Worm (Caenorhabditis elegans) whole organism, mixed stage, embryonic: ENCODE results near the gene F41G3.19.

Source experiments
- elt-3 ChIP-seq: fragments of 150-350 bp; optimal IDR thresholded peaks from 2 replicates; lab custom pipeline; 2014; ENCODE audit warnings: missing biosample characterization, missing genetic modification characterization
- ham-2 ChIP-seq: fragments of 200-800 bp; sonication (Bioruptor generic); optimal IDR thresholded peaks from 2 replicates; lab custom pipeline; 2018; ENCODE audit warnings: mild to moderate bottlenecking, missing genetic modification characterization, missing compliant biosample characterization
- lsy-2 ChIP-seq: fragments of 150-350 bp; optimal IDR thresholded peaks from 2 replicates; lab custom pipeline; 2014; ENCODE audit warnings: missing biosample characterization, missing genetic modification characterization
- mab-5 ChIP-seq: fragments of 150-350 bp; optimal IDR thresholded peaks from 2 replicates; lab custom pipeline; 2014; ENCODE audit warnings: missing biosample characterization, missing genetic modification characterization
- nhr-237 ChIP-seq: fragments of 150-350 bp; optimal IDR thresholded peaks from 2 replicates; lab custom pipeline; 2014; ENCODE audit warnings: missing biosample characterization, missing genetic modification characterization
- pha-4 ChIP-seq: fragments of 150-350 bp; optimal IDR thresholded peaks from 2 replicates; lab custom pipeline; 2018; ENCODE audit warnings: missing biosample characterization, missing genetic modification reagents, missing genetic modification characterization
- snpc-4 ChIP-seq: fragments of 150-350 bp; optimal IDR thresholded peaks from 2 replicates; lab custom pipeline; 2014; ENCODE audit warnings: missing biosample characterization, missing genetic modification characterization
- sptf-1 ChIP-seq: sonication (generic microtip); optimal IDR thresholded peaks from 2 replicates; lab custom pipeline; 2017; ENCODE audit warnings: mild to moderate bottlenecking, missing genetic modification characterization, moderate library complexity, missing compliant biosample characterization
- unc-39 ChIP-seq: fragments of 150-350 bp; optimal IDR thresholded peaks from 2 replicates; lab custom pipeline; 2014; ENCODE audit warnings: missing biosample characterization, missing genetic modification characterization
- unc-62 ChIP-seq: fragments of 150-350 bp; optimal IDR thresholded peaks from 2 replicates; lab custom pipeline; 2014; ENCODE audit warnings: missing biosample characterization, missing genetic modification reagents, missing genetic modification characterization
- ztf-11 ChIP-seq: fragments of 150-350 bp; optimal IDR thresholded peaks from 2 replicates; lab custom pipeline; 2014; ENCODE audit warnings: missing biosample characterization, missing genetic modification characterization

DNA sequence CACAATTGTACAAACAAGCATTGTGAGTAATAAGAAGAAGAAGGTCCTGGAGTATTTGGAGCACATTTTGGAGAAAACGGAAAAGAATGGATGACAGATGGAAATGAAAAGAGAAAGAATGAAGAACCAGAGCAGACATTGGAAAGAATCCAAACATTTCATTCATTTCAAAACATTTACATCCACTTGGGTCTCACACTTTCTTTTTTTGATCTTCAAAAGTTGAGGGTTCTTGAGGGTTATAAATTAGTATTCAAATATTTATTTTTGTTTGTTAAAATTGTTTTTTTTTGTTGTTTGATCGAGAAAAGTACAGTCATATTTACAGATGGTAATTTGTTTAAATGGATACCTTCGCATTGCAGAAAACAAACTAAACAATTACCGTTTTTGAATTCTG, 18.2 kb downstream of the F41G3.19 start, which contains the start of gene T14B4.9:
- no peak for TF ChIP-seq ztf-11 (tag; lab: Kevin White, UChicago)
- TF ChIP-seq ham-2 (GFP tag; lab: Kevin White, UChicago), result no peak
- TF ChIP-seq nhr-237 (tag; lab: Kevin White, UChicago), result no peak
- no peak for TF ChIP-seq unc-62 (GFP tag; lab: Kevin White, UChicago)
- no peak for TF ChIP-seq snpc-4 (tag; lab: Kevin White, UChicago)
- no peak for TF ChIP-seq elt-3
- no peak for TF ChIP-seq lsy-2 (tag; lab: Kevin White, UChicago)
- TF ChIP-seq unc-39 (tag; lab: Kevin White, UChicago), result no peak
- TF ChIP-seq sptf-1 (tag; lab: Kevin White, UChicago), result no peak
- no peak for TF ChIP-seq mab-5 (tag; lab: Kevin White, UChicago)
- TF ChIP-seq pha-4 (tag; lab: Kevin White, UChicago), result no peak
